Worm (Caenorhabditis elegans) whole organism, young adult: ENCODE data around the gene abu-2.

Experiments used
- B0336.3 ChIP-seq: fragments of 200-800 bp; sonication (Bioruptor generic); IDR thresholded peaks from 2 replicates; pipeline ENCODE4 v1.3.6; 2022; ENCODE audit warnings: missing genetic modification characterization, missing compliant biosample characterization
- C06A6.2 ChIP-seq: fragments of 200-800 bp; sonication (Bioruptor generic); conservative IDR thresholded peaks from 2 replicates; pipeline ENCODE4 v1.3.6; 2022; ENCODE audit warnings: missing genetic modification characterization, missing compliant biosample characterization
- D2030.7 ChIP-seq: fragments of 200-800 bp; sonication (Bioruptor generic); IDR thresholded peaks from 2 replicates; pipeline ENCODE4 v1.3.6; 2022; ENCODE audit warnings: missing genetic modification reagents, missing genetic modification characterization, missing compliant biosample characterization
- F10E7.11 ChIP-seq: sonication (generic microtip); optimal IDR thresholded peaks from 2 replicates; lab custom pipeline; 2017; ENCODE audit warnings: mild to moderate bottlenecking, missing genetic modification characterization, moderate library complexity, missing compliant biosample characterization
- F37B4.10 ChIP-seq: fragments of 200-800 bp; sonication (Bioruptor generic); IDR thresholded peaks from 2 replicates; pipeline ENCODE4 v1.3.6; 2022; ENCODE audit warnings: missing genetic modification characterization, missing compliant biosample characterization
- F39B2.1 ChIP-seq: fragments of 200-800 bp; sonication (Bioruptor generic); IDR thresholded peaks from 2 replicates; pipeline ENCODE4 v1.3.6; 2022; ENCODE audit warnings: missing genetic modification reagents, missing genetic modification characterization, missing compliant biosample characterization
- F52B5.7 ChIP-seq: sonication (generic microtip); optimal IDR thresholded peaks from 2 replicates; lab custom pipeline; 2016; ENCODE audit warnings: mild to moderate bottlenecking, missing genetic modification characterization, missing compliant biosample characterization
- F55B11.4 ChIP-seq: sonication (generic microtip); optimal IDR thresholded peaks from 2 replicates; lab custom pipeline; 2016; ENCODE audit warnings: missing compliant biosample characterization, missing genetic modification characterization, borderline replicate concordance; ENCODE audit not compliant: insufficient read depth
- K11D2.4 ChIP-seq: fragments of 200-800 bp; sonication (Bioruptor generic); IDR thresholded peaks from 2 replicates; pipeline ENCODE4 v1.3.6; 2022; ENCODE audit warnings: missing genetic modification reagents, missing genetic modification characterization, missing compliant biosample characterization
- Y53F4B.3 ChIP-seq: fragments of 200-800 bp; sonication (Bioruptor generic); IDR thresholded peaks from 2 replicates; pipeline ENCODE4 v1.3.6; 2022; ENCODE audit warnings: missing genetic modification reagents, missing genetic modification characterization, missing compliant biosample characterization
- Y56A3A.18 ChIP-seq: fragments of 200-800 bp; sonication (Bioruptor generic); IDR thresholded peaks from 2 replicates; pipeline ENCODE4 v1.3.6; 2022; ENCODE audit warnings: missing genetic modification reagents, missing genetic modification characterization, missing compliant biosample characterization
- Y67H2A.10 ChIP-seq: fragments of 200-800 bp; sonication (Bioruptor generic); conservative IDR thresholded peaks from 2 replicates; pipeline ENCODE4 v1.3.6; 2022; ENCODE audit warnings: missing genetic modification reagents, missing genetic modification characterization, missing compliant biosample characterization
- ZK185.1 ChIP-seq: sonication (generic microtip); optimal IDR thresholded peaks from 2 replicates; lab custom pipeline; 2016; ENCODE audit warnings: mild to moderate bottlenecking, missing genetic modification characterization, missing compliant biosample characterization; ENCODE audit not compliant: poor library complexity, severe bottlenecking
- aptf-2 ChIP-seq: fragments of 200-800 bp; sonication (Bioruptor generic); conservative IDR thresholded peaks from 2 replicates; pipeline ENCODE4 v1.3.6; 2022; ENCODE audit warnings: missing genetic modification reagents, missing genetic modification characterization, missing compliant biosample characterization
- atf-7 ChIP-seq: sonication (generic microtip); optimal IDR thresholded peaks from 2 replicates; lab custom pipeline; 2017; ENCODE audit warnings: mild to moderate bottlenecking, missing genetic modification characterization, missing compliant biosample characterization
- attf-3 ChIP-seq: fragments of 200-800 bp; sonication (Bioruptor generic); conservative IDR thresholded peaks from 2 replicates; pipeline ENCODE4 v1.3.6; 2022; ENCODE audit warnings: missing genetic modification reagents, missing genetic modification characterization, missing compliant biosample characterization
- attf-6 ChIP-seq: fragments of 200-800 bp; sonication (Bioruptor generic); IDR thresholded peaks from 2 replicates; pipeline ENCODE4 v1.3.6; 2022; ENCODE audit warnings: missing genetic modification reagents, missing genetic modification characterization, missing compliant biosample characterization
- cebp-1 ChIP-seq, 2 experiments: fragments of 200-800 bp in 1 of 2; sonication (Bioruptor generic) in 1 of 2; sonication (generic microtip) in 1 of 2; IDR thresholded peaks in 1 of 2; optimal IDR thresholded peaks in 1 of 2; 2 replicates each; pipeline versions ENCODE4 v1.3.6 to Lab custom; 2017 to 2022; ENCODE audit warnings: missing compliant biosample characterization in 2 of 2, missing genetic modification characterization in 2 of 2, mild to moderate bottlenecking in 1 of 2, missing genetic modification reagents in 1 of 2, moderate library complexity in 1 of 2
- cebp-2 ChIP-seq: fragments of 200-800 bp; sonication (Bioruptor generic); IDR thresholded peaks from 2 replicates; pipeline ENCODE4 v1.3.6; 2022; ENCODE audit warnings: missing genetic modification characterization, missing compliant biosample characterization
- ceh-79 ChIP-seq: sonication (generic microtip); optimal IDR thresholded peaks from 2 replicates; lab custom pipeline; 2017; ENCODE audit warnings: mild to moderate bottlenecking, missing genetic modification characterization, missing compliant biosample characterization
- dpl-1 ChIP-seq: fragments of 150-350 bp; optimal IDR thresholded peaks from 2 replicates; lab custom pipeline; 2014; ENCODE audit warnings: missing biosample characterization, missing genetic modification reagents, missing genetic modification characterization
- egrh-3 ChIP-seq: fragments of 200-800 bp; sonication (Bioruptor generic); IDR thresholded peaks from 2 replicates; pipeline ENCODE4 v1.3.6; 2022; ENCODE audit warnings: missing genetic modification reagents, missing genetic modification characterization, missing compliant biosample characterization
- him-1 ChIP-seq: sonication (generic microtip); optimal IDR thresholded peaks from 2 replicates; lab custom pipeline; 2016; ENCODE audit warnings: missing genotype, missing genetic modification reagents, missing genetic modification characterization, missing compliant biosample characterization
- hmg-1.2 ChIP-seq: fragments of 200-800 bp; sonication (Bioruptor generic); IDR thresholded peaks from 2 replicates; pipeline ENCODE4 v1.3.6; 2022; ENCODE audit warnings: missing genetic modification reagents, missing genetic modification characterization, missing compliant biosample characterization
- hrde-1 ChIP-seq: sonication (generic microtip); optimal IDR thresholded peaks from 2 replicates; lab custom pipeline; 2016; ENCODE audit warnings: missing genetic modification characterization, mild to moderate bottlenecking, missing compliant biosample characterization, moderate library complexity, missing genotype, missing genetic modification reagents, borderline replicate concordance
- let-607 ChIP-seq, 2 experiments: fragments of 200-800 bp in 1 of 2; sonication (Bioruptor generic) in 1 of 2; sonication (generic microtip) in 1 of 2; optimal IDR thresholded peaks; 2 replicates each; lab custom pipeline; 2016 to 2018; ENCODE audit warnings: mild to moderate bottlenecking in 2 of 2, missing compliant biosample characterization in 2 of 2, missing genetic modification characterization in 2 of 2, moderate library complexity in 2 of 2, missing genotype in 1 of 2
- lin-40 ChIP-seq: sonication (generic microtip); optimal IDR thresholded peaks from 2 replicates; lab custom pipeline; 2016; ENCODE audit warnings: missing genetic modification characterization, mild to moderate bottlenecking, missing compliant biosample characterization, missing genotype, missing genetic modification reagents
- lir-1 ChIP-seq: fragments of 200-800 bp; sonication (Bioruptor generic); conservative IDR thresholded peaks from 2 replicates; pipeline ENCODE4 v1.3.6; 2022; ENCODE audit warnings: missing genetic modification reagents, missing genetic modification characterization, missing compliant biosample characterization
- lsl-1 ChIP-seq: fragments of 200-800 bp; sonication (Bioruptor generic); optimal IDR thresholded peaks from 2 replicates; lab custom pipeline; 2018; ENCODE audit warnings: mild to moderate bottlenecking, missing genetic modification characterization, moderate library complexity, missing compliant biosample characterization
- lsy-27 ChIP-seq: sonication (generic microtip); optimal IDR thresholded peaks from 2 replicates; lab custom pipeline; 2017; ENCODE audit warnings: missing genetic modification characterization, mild to moderate bottlenecking, missing compliant biosample characterization, antibody characterized with exemption, missing genotype, borderline replicate concordance; ENCODE audit not compliant: insufficient read depth
- mcd-1 ChIP-seq: fragments of 200-800 bp; sonication (Bioruptor generic); IDR thresholded peaks from 2 replicates; pipeline ENCODE4 v1.3.6; 2022; ENCODE audit warnings: missing genetic modification reagents, missing genetic modification characterization, missing compliant biosample characterization
- mes-4 ChIP-seq: sonication (generic microtip); optimal IDR thresholded peaks from 2 replicates; lab custom pipeline; 2016; ENCODE audit warnings: missing genotype, missing genetic modification characterization, missing compliant biosample characterization
- nhr-120 ChIP-seq: fragments of 200-800 bp; sonication (Bioruptor generic); IDR thresholded peaks from 2 replicates; pipeline ENCODE4 v1.3.6; 2022; ENCODE audit warnings: missing genetic modification characterization, missing compliant biosample characterization
- pha-4 ChIP-seq: fragments of 150-350 bp; sonication (generic microtip); optimal IDR thresholded peaks from 2 replicates; lab custom pipeline; 2014; ENCODE audit warnings: missing biosample characterization, missing genetic modification reagents, missing genetic modification characterization
- rcor-1 ChIP-seq: fragments of 200-800 bp; sonication (Bioruptor generic); IDR thresholded peaks from 2 replicates; pipeline ENCODE4 v1.3.6; 2022; ENCODE audit warnings: missing genetic modification reagents, missing genetic modification characterization, missing compliant biosample characterization
- sdz-38 ChIP-seq: sonication (generic microtip); optimal IDR thresholded peaks from 2 replicates; lab custom pipeline; 2016; ENCODE audit warnings: missing genotype, missing genetic modification characterization, missing compliant biosample characterization
- snpc-4 ChIP-seq, 5 experiments: fragments of 150-350 bp in 1 of 5; sonication (generic microtip) in 4 of 5; optimal IDR thresholded peaks; 2 replicates each; lab custom pipeline; 2014 to 2018; ENCODE audit warnings: missing genetic modification characterization in 5 of 5, missing biosample characterization in 3 of 5, antibody characterized with exemption in 2 of 5, mild to moderate bottlenecking in 2 of 5, missing compliant biosample characterization in 2 of 5, missing genotype in 2 of 5, moderate library complexity in 2 of 5, missing genetic modification reagents in 1 of 5
- sptf-2 ChIP-seq: fragments of 200-800 bp; sonication (Bioruptor generic); optimal IDR thresholded peaks from 2 replicates; lab custom pipeline; 2018; ENCODE audit warnings: mild to moderate bottlenecking, missing genetic modification characterization, missing compliant biosample characterization
- zfh-2 ChIP-seq: fragments of 200-800 bp; sonication (Bioruptor generic); conservative IDR thresholded peaks from 2 replicates; pipeline ENCODE4 v1.3.6; 2022; ENCODE audit warnings: missing genetic modification reagents, missing genetic modification characterization, missing compliant biosample characterization
- ztf-25 ChIP-seq: fragments of 200-800 bp; sonication (Bioruptor generic); IDR thresholded peaks from 2 replicates; pipeline ENCODE4 v1.3.6; 2022; ENCODE audit warnings: missing genetic modification reagents, missing genetic modification characterization, missing compliant biosample characterization
- ztf-26 ChIP-seq: sonication (generic microtip); optimal IDR thresholded peaks from 2 replicates; lab custom pipeline; 2017; ENCODE audit warnings: missing genetic modification characterization, missing compliant biosample characterization
- ztf-6 ChIP-seq: fragments of 200-800 bp; sonication (Bioruptor generic); IDR thresholded peaks from 2 replicates; pipeline ENCODE4 v1.3.6; 2022; ENCODE audit warnings: missing genetic modification reagents, missing genetic modification characterization, missing compliant biosample characterization

Gene abu-2

DNA sequence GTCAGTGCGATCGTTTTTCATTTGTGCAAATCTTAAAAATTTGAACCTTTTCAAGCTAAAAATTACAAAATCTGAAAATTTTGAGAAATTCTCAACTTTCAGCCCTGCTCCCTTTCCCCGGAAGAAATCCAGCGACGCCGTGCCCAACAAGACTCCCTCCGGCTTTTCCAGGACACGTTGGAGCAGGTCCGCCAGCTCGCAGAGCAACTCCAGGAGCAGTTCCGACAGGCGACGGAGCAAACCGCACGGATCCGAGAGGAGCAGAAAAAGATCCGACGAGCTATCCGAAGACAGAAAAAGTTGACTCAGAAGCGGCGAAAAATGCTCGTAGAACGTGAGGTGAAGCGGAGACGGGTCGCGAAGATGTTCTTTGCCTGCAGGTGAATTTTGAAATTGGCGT is 40.8 kb upstream of the abu-2 start:
- TF ChIP-seq nhr-120 (GFP tag; lab: Robert Waterston, UW) = no peak
- TF ChIP-seq ztf-25 (GFP tag; lab: Robert Waterston, UW) = no peak
- no peak for TF ChIP-seq sptf-2
- no peak for TF ChIP-seq attf-3 (GFP tag; lab: Robert Waterston, UW)
- TF ChIP-seq F55B11.4 (tag; lab: Kevin White, UChicago) = no peak
- peak; percentile 89 for TF ChIP-seq zfh-2 (GFP tag; lab: Robert Waterston, UW)
- no peak for TF ChIP-seq rcor-1 (GFP tag; lab: Robert Waterston, UW)
- TF ChIP-seq egrh-3 (GFP tag; lab: Robert Waterston, UW) = peak; percentile 79; the same call in 1 of the 2 replicates

ce11 chrX:1450352-1450818 is 39.9 kb upstream of the abu-2 start, which contains the start of gene W05H7.1:
W05H7.1 (plus strand) TSS chrX:1450768.
- TF ChIP-seq mcd-1 (peak; percentile 7; the same call in 1 of the 2 replicates), hmg-1.2 (GFP tag; lab: Robert Waterston, UW) (peak; percentile 46; the same call in 1 of the 2 replicates), attf-6 (GFP tag; lab: Robert Waterston, UW) (no peak), K11D2.4 (0 out of 2 replicates have a peak, but pooled peaks have one; percentile 23)
- TF ChIP-seq, all 124 proteins: peak for 3

- no peak for TF ChIP-seq lsl-1 (GFP tag; lab: Kevin White, UChicago)
- peak; percentile 31 for TF ChIP-seq F52B5.7 (tag; lab: Kevin White, UChicago)
- TF ChIP-seq ZK185.1 (tag; lab: Kevin White, UChicago) = peak; percentile 87
- no peak for TF ChIP-seq D2030.7 (GFP tag; lab: Robert Waterston, UW)
- TF ChIP-seq Y67H2A.10 (GFP tag; lab: Robert Waterston, UW) = peak; percentile 87
- no peak for TF ChIP-seq ztf-6 (GFP tag; lab: Robert Waterston, UW)
- TF ChIP-seq atf-7 = peak; percentile 92
- TF ChIP-seq Y56A3A.18 = 0 out of 2 replicates have a peak, but pooled peaks have one; percentile 50
- peak; percentile 97 for TF ChIP-seq zfh-2 (GFP tag; lab: Robert Waterston, UW)
- TF ChIP-seq C06A6.2 (GFP tag; lab: Robert Waterston, UW) = peak; percentile 91
- peak; percentile 88 for TF ChIP-seq B0336.3 (GFP tag; lab: Robert Waterston, UW)
- TF ChIP-seq cebp-1 (GFP tag; IDR thresholded peaks at IDR 0.05; lab: Robert Waterston, UW) = 0 out of 2 replicates have a peak, but pooled peaks have one; percentile 45
- TF ChIP-seq cebp-1 (tag; optimal IDR thresholded peaks at IDR 0.05; lab: Kevin White, UChicago) = no peak
- peak; percentile 80 for TF ChIP-seq lir-1 (GFP tag; lab: Robert Waterston, UW)
- no peak for TF ChIP-seq cebp-2
- TF ChIP-seq K11D2.4 = peak; percentile 89
- TF ChIP-seq dpl-1 (GFP tag; lab: Kevin White, UChicago) = no peak
- peak; percentile 91 for TF ChIP-seq ztf-26 (tag; lab: Kevin White, UChicago)
- no peak for TF ChIP-seq F39B2.1 (GFP tag; lab: Robert Waterston, UW)
- TF ChIP-seq F10E7.11 (tag; lab: Kevin White, UChicago) = no peak
- no peak for TF ChIP-seq aptf-2 (GFP tag; lab: Robert Waterston, UW)
- TF ChIP-seq Y53F4B.3 (GFP tag; lab: Robert Waterston, UW) = no peak
- peak in 1 of 2 experiments; percentile 64 for TF ChIP-seq let-607 (tag; optimal IDR thresholded peaks at IDR 0.05; lab: Kevin White, UChicago)
- TF ChIP-seq pha-4 (tag; lab: Kevin White, UChicago) = peak; percentile 84
- no peak for TF ChIP-seq ceh-79 (tag; lab: Kevin White, UChicago)
- TF ChIP-seq snpc-4 (GFP tag; optimal IDR thresholded peaks at IDR 0.05; lab: Kevin White, UChicago) = peak; percentile 55
- peak; percentile 45 to 78 (median 68) for TF ChIP-seq snpc-4 (tag; optimal IDR thresholded peaks at IDR 0.05; lab: Kevin White, UChicago)
- no peak for TF ChIP-seq lsy-27
- TF ChIP-seq lin-40 (tag; lab: Kevin White, UChicago) = peak; percentile 95
- TF ChIP-seq F37B4.10 (GFP tag; lab: Robert Waterston, UW) = no peak
- no peak for TF ChIP-seq sdz-38 (tag; lab: Kevin White, UChicago)
- TF ChIP-seq hrde-1 (tag; lab: Kevin White, UChicago) = no peak
- no peak; the same call in 1 of the 2 replicates for TF ChIP-seq attf-3 (GFP tag; lab: Robert Waterston, UW)
- TF ChIP-seq him-1 (tag; lab: Kevin White, UChicago) = no peak
- no peak for TF ChIP-seq mes-4 (tag; lab: Kevin White, UChicago)
These were observed 36.2 kb upstream of the abu-2 start, which contains the start of gene zfp-3 for ce11 chrX:1446593-1447141. zfp-3 (minus strand) TSS chrX:1446643.
